Worm (Caenorhabditis elegans) whole organism, L1 larva: ENCODE data around the gene cex-1.

Experiments used
- C04F5.9 ChIP-seq: sonication (generic microtip); optimal IDR thresholded peaks from 2 replicates; lab custom pipeline; 2016; ENCODE audit warnings: missing genetic modification characterization, missing compliant biosample characterization
- C34B4.2 ChIP-seq: sonication (generic microtip); optimal IDR thresholded peaks from 2 replicates; lab custom pipeline; 2017; ENCODE audit warnings: mild to moderate bottlenecking, missing genetic modification characterization, missing compliant biosample characterization
- F16B12.6 ChIP-seq: fragments of 150-350 bp; optimal IDR thresholded peaks from 2 replicates; lab custom pipeline; 2014; ENCODE audit warnings: missing biosample characterization, missing genetic modification characterization
- alr-1 ChIP-seq: fragments of 200-800 bp; sonication (Bioruptor generic); optimal IDR thresholded peaks from 2 replicates; lab custom pipeline; 2018; ENCODE audit warnings: borderline replicate concordance, mild to moderate bottlenecking, missing genetic modification characterization, missing compliant biosample characterization
- ama-1 ChIP-seq: fragments of 150-350 bp; optimal IDR thresholded peaks from 2 replicates; lab custom pipeline; 2014
- blmp-1 ChIP-seq: fragments of 150-350 bp; optimal IDR thresholded peaks from 2 replicates; lab custom pipeline; 2014; ENCODE audit warnings: missing biosample characterization, missing genetic modification characterization
- ceh-8 ChIP-seq: fragments of 200-800 bp; sonication (Bioruptor generic); optimal IDR thresholded peaks from 2 replicates; lab custom pipeline; 2018; ENCODE audit warnings: mild to moderate bottlenecking, missing genetic modification characterization, moderate library complexity, missing compliant biosample characterization
- ceh-82 ChIP-seq, 3 experiments: fragments of 150-350 bp in 1 of 3; sonication (generic microtip) in 2 of 3; optimal IDR thresholded peaks; 2 replicates each; lab custom pipeline; 2014 to 2017; ENCODE audit warnings: missing biosample characterization in 3 of 3, missing genetic modification characterization in 3 of 3
- ceh-88 ChIP-seq: fragments of 200-800 bp; sonication (Bioruptor generic); IDR thresholded peaks from 2 replicates; pipeline ENCODE4 v1.3.6; 2022; ENCODE audit warnings: missing genetic modification characterization, missing compliant biosample characterization
- ceh-90 ChIP-seq: sonication (generic microtip); optimal IDR thresholded peaks from 2 replicates; lab custom pipeline; 2016; ENCODE audit warnings: missing genetic modification characterization, missing compliant biosample characterization
- ces-1 ChIP-seq: fragments of 150-350 bp; optimal IDR thresholded peaks from 2 replicates; lab custom pipeline; 2014; ENCODE audit warnings: missing biosample characterization, missing genetic modification reagents, missing genetic modification characterization
- dsc-1 ChIP-seq: sonication (generic microtip); optimal IDR thresholded peaks from 2 replicates; lab custom pipeline; 2016; ENCODE audit warnings: mild to moderate bottlenecking, missing genetic modification characterization, missing compliant biosample characterization
- efl-1 ChIP-seq, 4 experiments: fragments of 150-350 bp; optimal IDR thresholded peaks in 3 of 4; peaks in 1 of 4; 1 replicate in 1 of 4; 2 replicates in 3 of 4; lab custom pipeline; 2014; ENCODE audit warnings: missing biosample characterization in 2 of 4, missing genetic modification characterization in 2 of 4, missing genetic modification reagents in 2 of 4
- efl-3 ChIP-seq: fragments of 200-800 bp; sonication (Bioruptor generic); optimal IDR thresholded peaks from 2 replicates; lab custom pipeline; 2018; ENCODE audit warnings: mild to moderate bottlenecking, missing genetic modification characterization, missing compliant biosample characterization
- egl-13 ChIP-seq: sonication (generic microtip); optimal IDR thresholded peaks from 2 replicates; lab custom pipeline; 2016; ENCODE audit warnings: missing genotype, missing genetic modification reagents, missing genetic modification characterization, missing compliant biosample characterization
- elt-2 ChIP-seq: sonication (generic microtip); optimal IDR thresholded peaks from 2 replicates; lab custom pipeline; 2016; ENCODE audit warnings: missing genetic modification characterization, mild to moderate bottlenecking, inconsistent platforms, missing compliant biosample characterization, missing genetic modification reagents
- elt-3 ChIP-seq, 6 experiments: fragments of 150-350 bp in 1 of 6; sonication (generic microtip); optimal IDR thresholded peaks; 2 replicates each; lab custom pipeline; 2017 to 2018; ENCODE audit warnings: missing biosample characterization in 6 of 6, missing genetic modification characterization in 6 of 6, inconsistent platforms in 1 of 6
- fkh-10 ChIP-seq: sonication (generic microtip); optimal IDR thresholded peaks from 2 replicates; lab custom pipeline; 2017; ENCODE audit warnings: missing biosample characterization, missing genetic modification reagents, missing genetic modification characterization
- fkh-4 ChIP-seq: sonication (generic microtip); optimal IDR thresholded peaks from 2 replicates; lab custom pipeline; 2016; ENCODE audit warnings: missing compliant biosample characterization, missing genetic modification characterization, borderline replicate concordance
- hlh-4 ChIP-seq: sonication (generic microtip); optimal IDR thresholded peaks from 2 replicates; lab custom pipeline; 2016; ENCODE audit warnings: mild to moderate bottlenecking, missing genetic modification characterization, missing compliant biosample characterization
- hpl-2 ChIP-seq: fragments of 150-350 bp; optimal IDR thresholded peaks from 2 replicates; lab custom pipeline; 2014; ENCODE audit warnings: missing biosample characterization, missing genetic modification reagents, missing genetic modification characterization
- isw-1 ChIP-seq: fragments of 200-800 bp; sonication (Bioruptor generic); IDR thresholded peaks from 2 replicates; pipeline ENCODE4 v1.3.6; 2022; ENCODE audit warnings: missing genetic modification characterization, missing compliant biosample characterization
- jun-1 ChIP-seq: fragments of 150-350 bp; optimal IDR thresholded peaks from 2 replicates; lab custom pipeline; 2014; ENCODE audit warnings: missing biosample characterization, missing genetic modification reagents, missing genetic modification characterization
- lin-13 ChIP-seq: fragments of 150-350 bp; optimal IDR thresholded peaks from 2 replicates; lab custom pipeline; 2014; ENCODE audit warnings: missing biosample characterization, missing genetic modification reagents, missing genetic modification characterization
- lin-14 ChIP-seq: fragments of 200-800 bp; sonication (Bioruptor generic); optimal IDR thresholded peaks from 2 replicates; lab custom pipeline; 2018; ENCODE audit warnings: mild to moderate bottlenecking, missing genetic modification characterization, moderate library complexity, missing compliant biosample characterization
- lin-35 ChIP-seq, 2 experiments: fragments of 150-350 bp; optimal IDR thresholded peaks; 2 replicates each; lab custom pipeline; 2014; ENCODE audit warnings: missing biosample characterization in 2 of 2, missing genetic modification characterization in 2 of 2, missing genetic modification reagents in 2 of 2
- lsy-2 ChIP-seq, 2 experiments: fragments of 150-350 bp; optimal IDR thresholded peaks; 2 replicates each; lab custom pipeline; 2014; ENCODE audit warnings: missing biosample characterization in 2 of 2, missing genetic modification characterization in 2 of 2
- mab-9 ChIP-seq: fragments of 200-800 bp; sonication (Bioruptor generic); IDR thresholded peaks from 2 replicates; pipeline ENCODE4 v1.3.6; 2022; ENCODE audit warnings: missing genetic modification reagents, missing genetic modification characterization, missing compliant biosample characterization
- mef-2 ChIP-seq: fragments of 150-350 bp; optimal IDR thresholded peaks from 2 replicates; lab custom pipeline; 2014; ENCODE audit warnings: missing biosample characterization, missing genetic modification characterization
- mep-1 ChIP-seq: fragments of 150-350 bp; optimal IDR thresholded peaks from 2 replicates; lab custom pipeline; 2014; ENCODE audit warnings: missing biosample characterization, missing genetic modification characterization
- nhr-11 ChIP-seq: fragments of 150-350 bp; optimal IDR thresholded peaks from 2 replicates; lab custom pipeline; 2014; ENCODE audit warnings: missing biosample characterization, missing genetic modification characterization
- nhr-237 ChIP-seq: fragments of 150-350 bp; optimal IDR thresholded peaks from 2 replicates; lab custom pipeline; 2014; ENCODE audit warnings: missing biosample characterization, missing genetic modification characterization
- nhr-71 ChIP-seq: sonication (generic microtip); optimal IDR thresholded peaks from 2 replicates; lab custom pipeline; 2016; ENCODE audit warnings: mild to moderate bottlenecking, missing genetic modification characterization, moderate library complexity, missing compliant biosample characterization
- nhr-76 ChIP-seq: sonication (generic microtip); optimal IDR thresholded peaks from 2 replicates; lab custom pipeline; 2017; ENCODE audit warnings: missing biosample characterization, missing genetic modification characterization
- nhr-84 ChIP-seq: sonication (generic microtip); optimal IDR thresholded peaks from 2 replicates; lab custom pipeline; 2017; ENCODE audit warnings: missing biosample characterization, missing genetic modification characterization
- nhr-85 ChIP-seq: sonication (generic microtip); peaks from one replicate; lab custom pipeline; 2016; ENCODE audit warnings: missing genetic modification characterization, inconsistent platforms, missing compliant biosample characterization
- nhr-90 ChIP-seq: sonication (generic microtip); optimal IDR thresholded peaks from 2 replicates; lab custom pipeline; 2016; ENCODE audit warnings: mild to moderate bottlenecking, missing genetic modification characterization, missing compliant biosample characterization; ENCODE audit not compliant: poor library complexity
- pax-3 ChIP-seq: fragments of 200-800 bp; sonication (Bioruptor generic); optimal IDR thresholded peaks from 2 replicates; lab custom pipeline; 2018; ENCODE audit warnings: mild to moderate bottlenecking, missing genetic modification characterization, moderate library complexity, missing compliant biosample characterization
- rnt-1 ChIP-seq: sonication (generic microtip); optimal IDR thresholded peaks from 2 replicates; lab custom pipeline; 2016; ENCODE audit warnings: mild to moderate bottlenecking, missing genetic modification characterization, moderate library complexity, missing compliant biosample characterization
- snu-23 ChIP-seq: sonication (generic microtip); optimal IDR thresholded peaks from 2 replicates; lab custom pipeline; 2016; ENCODE audit warnings: missing genetic modification characterization, missing compliant biosample characterization
- sox-4 ChIP-seq: sonication (generic microtip); optimal IDR thresholded peaks from 2 replicates; lab custom pipeline; 2016; ENCODE audit warnings: missing genetic modification characterization, missing compliant biosample characterization
- sptf-1 ChIP-seq: fragments of 150-350 bp; optimal IDR thresholded peaks from 2 replicates; lab custom pipeline; 2014; ENCODE audit warnings: missing biosample characterization, missing genetic modification characterization
- swsn-7 ChIP-seq: sonication (generic microtip); optimal IDR thresholded peaks from 2 replicates; lab custom pipeline; 2016; ENCODE audit warnings: missing genetic modification characterization, missing compliant biosample characterization
- unc-30 ChIP-seq: sonication (generic microtip); optimal IDR thresholded peaks from 2 replicates; lab custom pipeline; 2017; ENCODE audit warnings: missing biosample characterization, missing genetic modification characterization
- unc-86 ChIP-seq: sonication (generic microtip); optimal IDR thresholded peaks from 2 replicates; lab custom pipeline; 2016; ENCODE audit warnings: missing genetic modification characterization, missing compliant biosample characterization
- unc-98 ChIP-seq: fragments of 200-800 bp; sonication (Bioruptor generic); IDR thresholded peaks from 2 replicates; pipeline ENCODE4 v1.3.6; 2022; ENCODE audit warnings: missing genetic modification characterization, missing compliant biosample characterization
- xbp-1 ChIP-seq: sonication (generic microtip); optimal IDR thresholded peaks from 2 replicates; lab custom pipeline; 2016; ENCODE audit warnings: missing genetic modification characterization, missing compliant biosample characterization
- zip-4 ChIP-seq: fragments of 200-800 bp; sonication (Bioruptor generic); optimal IDR thresholded peaks from 2 replicates; lab custom pipeline; 2018; ENCODE audit warnings: mild to moderate bottlenecking, missing genetic modification characterization, moderate library complexity, missing compliant biosample characterization

Gene cex-1

ce11 chrII:5465729-5466408, 18.4 kb downstream of the cex-1 start, which contains the start of gene clr-1:
Gene clr-1 (plus strand): TSS chrII:5466358.
- peak; percentile 39 for TF ChIP-seq rnt-1 (tag; lab: Kevin White, UChicago)
- no peak for TF ChIP-seq ceh-88 (GFP tag; lab: Robert Waterston, UW)
- peak; percentile 20 for TF ChIP-seq lin-14 (GFP tag; lab: Kevin White, UChicago)
- TF ChIP-seq nhr-71: no peak
- TF ChIP-seq unc-98 (GFP tag; lab: Robert Waterston, UW): no peak
- TF ChIP-seq egl-13 (tag; lab: Kevin White, UChicago): no peak
- TF ChIP-seq nhr-85 (tag; lab: Kevin White, UChicago): peak; percentile 8
- TF ChIP-seq elt-2 (tag; lab: Kevin White, UChicago): no peak
- TF ChIP-seq mef-2: no peak
- TF ChIP-seq unc-30 (tag; lab: Kevin White, UChicago): no peak
- TF ChIP-seq ceh-8 (GFP tag; lab: Kevin White, UChicago): no peak
- TF ChIP-seq F16B12.6: no peak
- TF ChIP-seq efl-1 (optimal IDR thresholded peaks at IDR 0.05; lab: Kevin White, UChicago): no peak
- TF ChIP-seq efl-1 (GFP tag; optimal IDR thresholded peaks at IDR 0.05 in 1 of 2; lab: Kevin White, UChicago): peak in 1 of 2 experiments; percentile 34
- TF ChIP-seq ceh-90 (tag; lab: Kevin White, UChicago): no peak
- TF ChIP-seq snu-23 (GFP tag; lab: Kevin White, UChicago): no peak
- TF ChIP-seq C04F5.9: no peak

ce11 chrII:5473946-5474423, 26.5 kb downstream of the cex-1 start, which contains the start of gene mrps-16:
Gene mrps-16 (plus strand): TSS chrII:5474373.
- peak; percentile 44 for TF ChIP-seq zip-4 (GFP tag; lab: Kevin White, UChicago)
- TF ChIP-seq lin-14 (GFP tag; lab: Kevin White, UChicago): peak; percentile 62
- no peak for TF ChIP-seq ceh-90 (tag; lab: Kevin White, UChicago)
- TF ChIP-seq sox-4 (tag; lab: Kevin White, UChicago): no peak
- peak; percentile 61 for TF ChIP-seq elt-2 (tag; lab: Kevin White, UChicago)
- TF ChIP-seq nhr-90 (tag; lab: Kevin White, UChicago): peak; percentile 64
- TF ChIP-seq nhr-85 (tag; lab: Kevin White, UChicago): peak; percentile 87
- TF ChIP-seq ces-1 (GFP tag; lab: Kevin White, UChicago): no peak
- TF ChIP-seq nhr-76 (tag; lab: Kevin White, UChicago): no peak
- no peak for TF ChIP-seq fkh-10 (GFP tag; lab: Kevin White, UChicago)
- TF ChIP-seq ceh-8 (GFP tag; lab: Kevin White, UChicago): peak; percentile 6
- peak; percentile 51 to 73 (median 67) for TF ChIP-seq ceh-82 (tag; optimal IDR thresholded peaks at IDR 0.05; lab: Kevin White, UChicago)
- peak; percentile 59 for TF ChIP-seq blmp-1
- TF ChIP-seq efl-3: no peak
- peak; percentile 55 for TF ChIP-seq isw-1
- TF ChIP-seq xbp-1: peak; percentile 67
- TF ChIP-seq hpl-2 (GFP tag; lab: Kevin White, UChicago): no peak
- TF ChIP-seq mep-1 (tag; lab: Kevin White, UChicago): peak; percentile 84
- peak; percentile 58 for TF ChIP-seq jun-1 (tag; lab: Kevin White, UChicago)
- no peak for TF ChIP-seq egl-13 (tag; lab: Kevin White, UChicago)
- TF ChIP-seq alr-1: no peak
- no peak for TF ChIP-seq nhr-11 (tag; lab: Kevin White, UChicago)
- TF ChIP-seq nhr-237: no peak
- TF ChIP-seq nhr-71: peak; percentile 81
- TF ChIP-seq mab-9 (GFP tag; lab: Robert Waterston, UW): peak; percentile 36; the same call in 1 of the 2 replicates
- peak; percentile 98 for TF ChIP-seq F16B12.6
- peak; percentile 58 for TF ChIP-seq unc-86 (tag; lab: Kevin White, UChicago)
- TF ChIP-seq lin-13 (GFP tag; lab: Kevin White, UChicago): peak; percentile 32
- TF ChIP-seq hlh-4 (tag; lab: Kevin White, UChicago): no peak
- TF ChIP-seq fkh-4 (tag; lab: Kevin White, UChicago): no peak
- TF ChIP-seq lin-35 (GFP tag; optimal IDR thresholded peaks at IDR 0.05; lab: Kevin White, UChicago): peak; percentile 97 to 98
- no peak for TF ChIP-seq pax-3 (tag; lab: Kevin White, UChicago)
- no peak for TF ChIP-seq C34B4.2 (tag; lab: Kevin White, UChicago)
- TF ChIP-seq lsy-2 (tag; optimal IDR thresholded peaks at IDR 0.05; lab: Kevin White, UChicago): peak; percentile 82 to 83
- TF ChIP-seq dsc-1 (tag; lab: Kevin White, UChicago): peak; percentile 59
- no peak for TF ChIP-seq sptf-1 (tag; lab: Kevin White, UChicago)
- TF ChIP-seq snu-23 (GFP tag; lab: Kevin White, UChicago): peak; percentile 80
- no peak for TF ChIP-seq nhr-84 (tag; lab: Kevin White, UChicago)
- TF ChIP-seq elt-3 (tag; optimal IDR thresholded peaks at IDR 0.05; lab: Kevin White, UChicago): peak in 1 of 6 experiments; percentile 72
- TF ChIP-seq swsn-7 (tag; lab: Kevin White, UChicago): peak; percentile 76
- TF ChIP-seq mef-2: no peak
- TF ChIP-seq ama-1 (lab: Kevin White, UChicago): peak; percentile 15
